Fruit fly (Drosophila melanogaster) S2 (cell line): ENCODE measurements around the gene CG6678.

Experiments
- CG8478 ChIP-seq: fragments of >200 bp; optimal IDR thresholded peaks from 2 replicates; lab custom pipeline; 2018
- CTCF ChIP-seq, 2 experiments: fragments of >200 bp; optimal IDR thresholded peaks; 2 replicates each; lab custom pipeline; 2018

DNA sequence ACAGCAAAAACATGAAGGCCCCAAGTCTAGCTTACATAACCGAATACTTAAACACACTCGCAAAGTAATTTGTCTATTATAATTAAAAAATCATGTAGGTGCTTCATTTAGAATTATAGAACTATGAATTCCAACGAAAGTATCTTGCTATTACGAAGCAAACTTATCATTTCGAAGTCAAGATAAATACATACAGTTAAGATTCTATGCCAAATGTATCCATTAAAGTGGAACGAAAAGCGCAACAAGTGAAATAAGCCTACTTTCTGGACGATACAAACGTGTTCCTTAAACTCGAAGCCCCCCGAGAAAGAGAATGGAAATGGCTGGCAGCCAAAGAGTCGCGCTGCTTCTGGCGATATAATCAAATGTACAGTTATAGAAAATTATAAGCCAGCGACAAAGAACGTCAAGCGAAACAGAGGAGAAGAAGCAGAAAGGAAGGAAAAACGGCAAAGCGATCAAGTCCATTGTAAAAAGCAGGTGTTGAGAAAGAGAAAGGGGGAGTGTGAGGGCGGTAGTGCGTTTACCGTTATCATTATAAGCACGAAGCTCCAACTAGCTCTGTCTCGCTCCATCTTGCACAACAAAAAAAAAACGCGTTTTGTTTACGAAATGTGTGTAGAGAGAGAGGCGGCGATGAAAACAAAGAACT lies 34.1 kb upstream of the CG6678 start:
- TF ChIP-seq CTCF (optimal IDR thresholded peaks at IDR 0.05; lab: Kevin White, UChicago) (no peak), CG8478 (lab: Kevin White, UChicago) (no peak)
